Worm (Caenorhabditis elegans): Measurements from ENCODE around the gene col-143.

Gene col-143

DNA sequence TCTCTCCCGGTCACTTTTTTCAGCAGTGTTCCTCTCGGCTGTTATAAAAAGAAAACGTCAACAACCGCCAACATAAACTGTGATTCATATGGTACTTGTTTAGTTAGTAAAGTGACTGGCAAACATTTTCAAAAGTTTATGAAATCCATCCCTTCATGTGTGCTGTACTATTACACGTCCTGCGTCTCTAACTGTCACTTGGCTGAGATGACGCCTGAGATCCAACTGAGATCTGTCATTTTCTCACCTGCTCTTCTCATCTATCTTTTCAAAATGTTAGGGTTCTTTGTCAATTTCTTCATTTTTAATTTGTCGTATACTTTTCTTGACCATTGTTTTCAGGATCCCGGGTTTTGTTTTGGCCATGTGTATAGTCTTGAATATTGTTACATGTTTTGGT is 39.3 kb downstream of the col-143 start:
- TF ChIP-seq tab-1 (GFP tag; IDR thresholded peaks at IDR 0.05): no peak
- TF ChIP-seq klf-2 (GFP tag; conservative IDR thresholded peaks at IDR 0.05): no peak
- no peak for TF ChIP-seq ztf-23 (GFP tag; IDR thresholded peaks at IDR 0.05)
- no peak for TF ChIP-seq flt-1 (GFP tag; IDR thresholded peaks at IDR 0.05)

DNA sequence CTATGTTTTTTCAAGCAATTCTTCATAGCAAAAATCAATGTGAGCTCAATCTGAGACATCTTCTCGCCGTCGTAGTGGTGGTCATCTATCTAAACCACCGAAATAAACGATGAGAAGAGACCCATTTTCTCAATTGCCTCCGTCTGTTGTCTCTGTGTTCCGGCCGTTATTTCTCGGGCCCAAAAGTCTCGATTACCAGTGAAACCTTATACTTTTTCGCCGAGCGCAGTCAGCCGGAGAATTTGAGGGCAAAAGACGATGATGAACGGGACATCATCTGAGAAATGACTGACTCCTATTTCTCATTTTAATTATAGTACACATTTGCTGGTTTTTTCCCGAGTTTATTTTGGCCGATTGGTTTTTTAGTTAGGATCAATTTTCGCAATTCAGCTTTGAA is 40.4 kb downstream of the col-143 start:
- no peak for TF ChIP-seq T22C8.4 (GFP tag; IDR thresholded peaks at IDR 0.05)
- no peak for TF ChIP-seq klf-2 (GFP tag; conservative IDR thresholded peaks at IDR 0.05)
- no peak for TF ChIP-seq ref-1 (GFP tag; conservative IDR thresholded peaks at IDR 0.05)
- no peak for TF ChIP-seq med-1 (GFP tag; optimal IDR thresholded peaks at IDR 0.05; ENCODE audit: insufficient read depth)
- no peak for TF ChIP-seq tab-1 (GFP tag; IDR thresholded peaks at IDR 0.05)
- no peak for TF ChIP-seq ztf-29 (GFP tag; IDR thresholded peaks at IDR 0.05)
- TF ChIP-seq flt-1 (GFP tag; IDR thresholded peaks at IDR 0.05): no peak
- no peak for TF ChIP-seq cog-1 (tag; optimal IDR thresholded peaks at IDR 0.05)
- no peak for TF ChIP-seq ztf-23 (GFP tag; IDR thresholded peaks at IDR 0.05)

DNA sequence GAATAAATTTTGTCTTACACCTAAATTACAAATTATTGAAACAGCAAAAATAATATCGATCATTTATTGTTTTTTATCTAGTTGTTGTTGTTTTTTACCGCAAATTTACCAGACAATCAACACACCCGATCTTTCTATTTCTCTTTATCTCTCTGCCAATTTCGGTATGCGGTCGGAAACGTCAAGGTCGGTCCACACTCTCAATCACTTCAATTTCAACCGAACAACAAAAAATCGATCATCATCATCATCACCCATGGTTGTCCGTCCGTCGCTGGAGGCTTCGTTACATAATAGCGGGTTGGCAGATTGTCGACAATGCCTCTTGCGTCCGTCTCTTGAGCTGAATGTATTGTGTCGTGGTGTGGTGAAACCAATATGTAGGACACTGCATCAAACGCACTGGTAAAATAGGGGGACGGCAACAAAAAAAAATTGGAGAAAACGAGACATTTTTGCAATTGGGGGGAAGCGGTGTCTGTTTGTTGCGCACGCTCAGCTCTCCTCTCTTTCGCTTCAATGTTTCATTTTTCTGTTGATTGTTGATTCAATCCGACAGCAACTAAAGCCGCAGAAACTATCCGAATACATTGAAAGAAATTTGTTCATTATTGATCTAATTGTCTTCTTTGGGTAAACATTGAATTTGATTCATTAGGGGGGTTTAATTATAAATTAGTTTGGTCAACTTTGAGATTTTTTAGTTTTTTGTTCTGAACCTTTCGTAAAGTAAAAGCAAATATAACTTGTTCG is 41.5 kb downstream of the col-143 start:
- TF ChIP-seq ztf-23 (GFP tag; IDR thresholded peaks at IDR 0.05): no peak
- no peak for TF ChIP-seq flt-1 (GFP tag; IDR thresholded peaks at IDR 0.05)
- 0 out of 2 replicates have a peak, but pooled peaks have one; percentile 14 for TF ChIP-seq ztf-29 (GFP tag; IDR thresholded peaks at IDR 0.05)

DNA sequence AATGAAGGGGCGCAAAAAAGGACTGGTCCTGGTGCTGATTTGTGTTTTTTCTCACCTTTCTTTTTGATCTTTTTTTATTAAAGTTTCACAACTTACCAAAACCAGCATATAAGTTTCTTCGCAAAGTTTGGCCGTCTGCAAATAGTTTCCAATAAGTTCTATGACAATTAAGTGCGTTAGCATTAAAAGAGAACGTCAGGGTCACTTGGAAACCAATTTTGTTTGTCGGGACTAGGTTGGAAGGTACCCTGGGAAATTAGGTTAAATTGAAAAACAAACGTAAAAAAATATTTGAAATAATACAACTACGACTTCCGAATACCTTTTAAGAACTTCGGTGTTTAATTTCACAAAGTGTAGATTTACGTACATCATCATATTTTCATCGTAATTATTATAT is 43.1 kb downstream of the col-143 start:
- no peak for TF ChIP-seq ztf-29 (GFP tag; IDR thresholded peaks at IDR 0.05)
- TF ChIP-seq ref-1 (GFP tag; conservative IDR thresholded peaks at IDR 0.05): no peak
- TF ChIP-seq klf-2 (GFP tag; conservative IDR thresholded peaks at IDR 0.05): no peak
- no peak for TF ChIP-seq tab-1 (GFP tag; IDR thresholded peaks at IDR 0.05)
- no peak for TF ChIP-seq ztf-23 (GFP tag; IDR thresholded peaks at IDR 0.05)
- TF ChIP-seq flt-1 (GFP tag; IDR thresholded peaks at IDR 0.05): no peak
- TF ChIP-seq cog-1 (tag; optimal IDR thresholded peaks at IDR 0.05): no peak
- no peak for TF ChIP-seq med-1 (GFP tag; optimal IDR thresholded peaks at IDR 0.05; ENCODE audit: insufficient read depth)
- no peak for TF ChIP-seq T22C8.4 (GFP tag; IDR thresholded peaks at IDR 0.05)

DNA sequence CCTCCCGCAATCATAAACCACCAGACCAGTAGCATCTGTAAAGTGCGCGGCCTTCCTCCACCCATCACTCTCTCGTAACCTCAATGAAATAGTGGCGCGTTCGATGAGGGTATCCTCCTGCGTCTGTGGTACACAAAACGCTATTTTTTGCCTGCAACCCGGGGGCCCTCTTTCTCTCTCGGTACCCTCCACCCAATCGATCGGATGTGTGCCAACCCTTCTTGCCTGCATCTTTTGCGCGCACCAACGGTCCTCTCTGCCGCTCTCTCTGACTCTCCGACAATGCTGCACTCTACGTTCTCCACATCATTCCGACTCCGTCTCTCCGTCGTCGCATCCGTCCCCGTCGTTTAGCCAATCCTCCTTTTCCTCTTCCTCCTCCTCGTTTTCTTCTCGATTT is 44.1 kb downstream of the col-143 start:
- TF ChIP-seq ztf-29 (GFP tag; IDR thresholded peaks at IDR 0.05) (no peak), T22C8.4 (GFP tag; IDR thresholded peaks at IDR 0.05) (peak; percentile 93), tab-1 (GFP tag; IDR thresholded peaks at IDR 0.05) (0 out of 2 replicates have a peak, but pooled peaks have one; percentile 32), klf-2 (GFP tag; conservative IDR thresholded peaks at IDR 0.05) (no peak), med-1 (GFP tag; optimal IDR thresholded peaks at IDR 0.05; ENCODE audit: insufficient read depth) (no peak), cog-1 (tag; optimal IDR thresholded peaks at IDR 0.05) (peak; percentile 69), ref-1 (GFP tag; conservative IDR thresholded peaks at IDR 0.05) (no peak), flt-1 (GFP tag; IDR thresholded peaks at IDR 0.05) (peak; percentile 67; the same call in 1 of the 2 replicates), ztf-23 (GFP tag; IDR thresholded peaks at IDR 0.05) (peak; percentile 58; the same call in 1 of the 2 replicates)

DNA sequence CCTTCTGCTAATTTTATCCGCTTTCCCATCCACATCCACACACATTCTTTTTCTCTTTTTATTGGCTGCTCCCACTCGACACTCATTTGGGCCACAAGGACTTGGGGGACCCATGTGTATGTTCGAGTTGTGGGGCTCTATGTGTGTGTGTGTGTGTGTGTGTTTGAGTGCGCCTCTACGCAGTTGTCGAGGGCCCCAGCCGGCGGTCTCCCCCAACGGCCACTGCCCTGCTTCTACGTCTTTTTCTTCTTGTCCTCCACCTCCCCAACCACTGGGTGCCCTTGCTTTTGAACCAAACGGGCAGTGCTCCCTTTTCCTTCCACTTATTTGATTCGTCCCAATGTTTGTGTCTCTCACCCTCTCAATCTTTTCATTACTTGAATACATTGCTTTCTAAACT is 45.2 kb downstream of the col-143 start:
- TF ChIP-seq klf-2 (GFP tag; conservative IDR thresholded peaks at IDR 0.05) (peak; percentile 41; the same call in 1 of the 2 replicates), ztf-29 (GFP tag; IDR thresholded peaks at IDR 0.05) (no peak), tab-1 (GFP tag; IDR thresholded peaks at IDR 0.05) (peak; percentile 71), cog-1 (tag; optimal IDR thresholded peaks at IDR 0.05) (no peak), med-1 (GFP tag; optimal IDR thresholded peaks at IDR 0.05; ENCODE audit: insufficient read depth) (no peak), flt-1 (GFP tag; IDR thresholded peaks at IDR 0.05) (peak; percentile 60; the same call in 1 of the 2 replicates)

DNA sequence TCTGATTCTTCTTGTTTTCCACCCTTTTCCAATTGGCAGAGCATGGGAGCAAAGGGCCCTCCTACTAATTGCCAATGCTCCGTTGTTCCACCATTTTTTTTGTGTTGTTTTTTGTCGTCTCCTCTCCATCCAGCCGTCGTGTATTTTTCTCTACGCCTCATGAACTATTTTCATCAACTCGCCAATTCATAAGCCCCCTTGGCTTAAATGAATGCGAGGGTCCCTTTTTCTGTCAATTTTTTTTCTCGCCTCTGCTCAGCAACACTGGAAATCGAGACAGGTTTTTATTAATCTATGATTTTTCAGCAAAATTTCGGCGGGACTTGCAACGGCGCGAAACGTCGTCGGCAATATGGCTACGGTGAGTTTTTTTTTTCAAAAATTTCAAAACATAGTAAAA is 45.6 kb downstream of the col-143 start, which contains the start of gene unc-70:
TSS of gene unc-70 (plus strand) at position 301 of the 400 bp plus-strand sequence.
- TF ChIP-seq klf-2 (GFP tag; conservative IDR thresholded peaks at IDR 0.05) (no peak), cog-1 (tag; optimal IDR thresholded peaks at IDR 0.05) (no peak), tab-1 (GFP tag; IDR thresholded peaks at IDR 0.05) (no peak), T22C8.4 (GFP tag; IDR thresholded peaks at IDR 0.05) (no peak), ztf-23 (GFP tag; IDR thresholded peaks at IDR 0.05) (no peak), flt-1 (GFP tag; IDR thresholded peaks at IDR 0.05) (no peak), med-1 (GFP tag; optimal IDR thresholded peaks at IDR 0.05; ENCODE audit: insufficient read depth) (no peak), ztf-29 (GFP tag; IDR thresholded peaks at IDR 0.05) (no peak), ref-1 (GFP tag; conservative IDR thresholded peaks at IDR 0.05) (no peak)

DNA sequence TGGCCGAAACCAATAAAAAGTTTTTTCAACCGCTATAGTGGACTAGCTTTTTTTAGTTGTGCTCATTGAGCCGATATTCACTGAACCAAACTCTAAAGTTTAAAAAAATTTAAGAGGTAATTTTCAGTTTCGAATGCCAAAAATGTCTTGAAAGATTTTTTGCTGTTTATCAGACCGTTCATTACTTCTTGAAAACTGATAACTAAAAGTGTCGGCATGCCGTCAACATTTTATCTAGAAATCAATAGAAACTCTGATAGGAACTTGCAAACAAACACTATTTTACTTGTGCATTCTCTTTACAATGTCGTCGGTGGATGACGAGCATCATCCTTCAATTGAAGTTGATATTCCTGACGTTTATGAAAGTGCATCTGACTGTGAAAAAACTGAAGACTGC is 46.3 kb downstream of the col-143 start:
- TF ChIP-seq ref-1 (GFP tag; conservative IDR thresholded peaks at IDR 0.05) (no peak), T22C8.4 (GFP tag; IDR thresholded peaks at IDR 0.05) (no peak), flt-1 (GFP tag; IDR thresholded peaks at IDR 0.05) (no peak), ztf-23 (GFP tag; IDR thresholded peaks at IDR 0.05) (no peak), tab-1 (GFP tag; IDR thresholded peaks at IDR 0.05) (no peak), med-1 (GFP tag; optimal IDR thresholded peaks at IDR 0.05; ENCODE audit: insufficient read depth) (no peak), ztf-29 (GFP tag; IDR thresholded peaks at IDR 0.05) (no peak), cog-1 (tag; optimal IDR thresholded peaks at IDR 0.05) (no peak), klf-2 (GFP tag; conservative IDR thresholded peaks at IDR 0.05) (no peak)

DNA sequence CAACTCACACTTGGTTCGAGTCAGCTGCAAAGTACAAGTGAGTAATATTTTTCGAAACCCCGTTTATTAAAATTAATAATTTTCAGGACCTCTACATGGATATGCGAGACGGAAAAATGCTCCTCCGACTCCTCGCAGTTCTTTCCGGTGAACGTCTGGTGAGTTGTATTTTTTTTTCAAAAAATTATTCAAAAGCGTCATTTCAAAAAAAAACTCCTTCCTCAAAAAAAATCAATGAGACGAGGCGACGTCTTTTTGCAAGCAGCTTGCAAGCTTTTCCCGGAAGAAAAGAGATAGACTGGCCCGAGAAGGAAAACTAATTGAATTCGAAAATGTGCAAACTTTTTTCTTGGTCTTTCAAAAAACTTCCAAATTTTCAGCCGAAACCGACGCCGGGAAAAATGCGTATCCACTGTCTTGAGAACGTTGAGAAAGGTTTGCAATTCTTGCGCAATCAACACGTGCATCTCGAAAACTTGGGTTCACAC is 47.1 kb downstream of the col-143 start:
- TF ChIP-seq ztf-23 (GFP tag; IDR thresholded peaks at IDR 0.05) (no peak), tab-1 (GFP tag; IDR thresholded peaks at IDR 0.05) (no peak), med-1 (GFP tag; optimal IDR thresholded peaks at IDR 0.05; ENCODE audit: insufficient read depth) (no peak), flt-1 (GFP tag; IDR thresholded peaks at IDR 0.05) (no peak), ref-1 (GFP tag; conservative IDR thresholded peaks at IDR 0.05) (no peak), klf-2 (GFP tag; conservative IDR thresholded peaks at IDR 0.05) (no peak), cog-1 (tag; optimal IDR thresholded peaks at IDR 0.05) (no peak), ztf-29 (GFP tag; IDR thresholded peaks at IDR 0.05) (no peak), T22C8.4 (GFP tag; IDR thresholded peaks at IDR 0.05) (no peak)

DNA sequence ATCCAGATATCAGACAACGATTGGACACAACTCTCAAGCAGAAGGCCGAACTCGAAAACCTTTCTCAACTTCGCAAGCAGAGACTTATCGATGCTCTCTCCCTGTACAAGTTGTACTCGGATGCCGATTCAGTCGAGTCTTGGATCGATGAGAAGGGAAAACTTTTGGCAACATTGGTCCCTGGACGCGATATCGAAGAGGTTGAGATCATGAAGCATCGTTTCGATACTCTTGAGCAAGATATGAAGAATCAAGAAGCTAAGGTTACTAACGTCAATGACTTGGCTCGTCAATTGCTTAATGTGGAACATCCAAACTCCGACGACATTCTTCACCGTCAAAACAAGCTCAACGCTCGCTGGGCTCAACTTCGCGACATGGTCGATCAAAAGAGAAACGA is 49.6 kb downstream of the col-143 start:
- TF ChIP-seq cog-1 (tag; optimal IDR thresholded peaks at IDR 0.05) (no peak), ztf-23 (GFP tag; IDR thresholded peaks at IDR 0.05) (no peak), ztf-29 (GFP tag; IDR thresholded peaks at IDR 0.05) (no peak), T22C8.4 (GFP tag; IDR thresholded peaks at IDR 0.05) (no peak), flt-1 (GFP tag; IDR thresholded peaks at IDR 0.05) (no peak), tab-1 (GFP tag; IDR thresholded peaks at IDR 0.05) (no peak), ref-1 (GFP tag; conservative IDR thresholded peaks at IDR 0.05) (no peak), klf-2 (GFP tag; conservative IDR thresholded peaks at IDR 0.05) (no peak), med-1 (GFP tag; optimal IDR thresholded peaks at IDR 0.05; ENCODE audit: insufficient read depth) (no peak)
